Fruit fly (Drosophila melanogaster) whole organism, adult: ENCODE data around the gene shep.

ENCODE experiments used
- CG11617 ChIP-seq: fragments of 200-800 bp; sonication (Bioruptor generic); optimal IDR thresholded peaks from 2 replicates; lab custom pipeline; 2017; ENCODE audit warnings: mild to moderate bottlenecking, missing biosample characterization, missing genetic modification reagents, missing genetic modification characterization
- CG12768 ChIP-seq: fragments of 200-800 bp; sonication (Bioruptor generic); optimal IDR thresholded peaks from 2 replicates; lab custom pipeline; 2017; ENCODE audit warnings: missing biosample characterization, missing genetic modification characterization, mild to moderate bottlenecking, moderate library complexity, missing genetic modification reagents
- CG14711 ChIP-seq: fragments of 200-800 bp; sonication (Bioruptor generic); optimal IDR thresholded peaks from 2 replicates; lab custom pipeline; 2018; ENCODE audit warnings: missing biosample characterization, mild to moderate bottlenecking, missing genetic modification characterization, moderate library complexity
- CG1620 ChIP-seq: fragments of 200-800 bp; sonication (Bioruptor generic); optimal IDR thresholded peaks from 2 replicates; lab custom pipeline; 2016; ENCODE audit warnings: missing biosample characterization, missing genetic modification characterization
- CG33017 ChIP-seq: fragments of 200-800 bp; sonication (Bioruptor generic); optimal IDR thresholded peaks from 2 replicates; lab custom pipeline; 2018; ENCODE audit warnings: missing biosample characterization, mild to moderate bottlenecking, missing genetic modification characterization, moderate library complexity
- CG5204 ChIP-seq: fragments of 200-800 bp; sonication (Bioruptor generic); optimal IDR thresholded peaks from 2 replicates; lab custom pipeline; 2016; ENCODE audit warnings: missing biosample characterization, missing genetic modification characterization
- CG7045 ChIP-seq: fragments of 200-800 bp; sonication (Bioruptor generic); optimal IDR thresholded peaks from 2 replicates; lab custom pipeline; 2017; ENCODE audit warnings: missing biosample characterization, mild to moderate bottlenecking, missing genetic modification characterization
- CG7101 ChIP-seq: fragments of 200-800 bp; sonication (Bioruptor generic); optimal IDR thresholded peaks from 2 replicates; lab custom pipeline; 2018; ENCODE audit warnings: missing biosample characterization, mild to moderate bottlenecking, missing genetic modification characterization, moderate library complexity
- Clk ChIP-seq: fragments of 200-800 bp; sonication (Bioruptor generic); optimal IDR thresholded peaks from 2 replicates; lab custom pipeline; 2017; ENCODE audit warnings: missing biosample characterization, missing genetic modification characterization
- Crg-1 ChIP-seq: fragments of 200-800 bp; sonication (Bioruptor generic); optimal IDR thresholded peaks from 2 replicates; lab custom pipeline; 2016; ENCODE audit warnings: missing biosample characterization, missing genetic modification characterization
- Hr96 ChIP-seq: fragments of 200-800 bp; sonication (Bioruptor generic); optimal IDR thresholded peaks from 2 replicates; lab custom pipeline; 2016; ENCODE audit warnings: missing biosample characterization, missing genetic modification characterization
- Mnt ChIP-seq: fragments of 200-800 bp; sonication (Bioruptor generic); optimal IDR thresholded peaks from 2 replicates; lab custom pipeline; 2016; ENCODE audit warnings: missing biosample characterization, mild to moderate bottlenecking, missing genetic modification characterization
- bab1 ChIP-seq: fragments of 200-800 bp; sonication (Bioruptor generic); optimal IDR thresholded peaks from 3 replicates; lab custom pipeline; 2019; ENCODE audit warnings: missing biosample characterization, mild to moderate bottlenecking, missing genetic modification characterization, moderate library complexity
- cic ChIP-seq: fragments of 200-800 bp; sonication (Bioruptor generic); optimal IDR thresholded peaks from 2 replicates; lab custom pipeline; 2017; ENCODE audit warnings: missing biosample characterization, mild to moderate bottlenecking, missing genetic modification characterization, moderate library complexity
- cnc ChIP-seq, 2 experiments: fragments of >200 bp; optimal IDR thresholded peaks; 2 replicates each; lab custom pipeline; 2017
- kay ChIP-seq: fragments of 200-800 bp; sonication (Bioruptor generic); peaks from one replicate; lab custom pipeline; 2016; ENCODE audit warnings: missing biosample characterization, missing genetic modification characterization, borderline replicate concordance
- ovo ChIP-seq: fragments of 200-800 bp; sonication (Bioruptor generic); optimal IDR thresholded peaks from 2 replicates; lab custom pipeline; 2016; ENCODE audit warnings: missing biosample characterization, missing genetic modification characterization
- pad ChIP-seq: fragments of 200-800 bp; sonication (Bioruptor generic); optimal IDR thresholded peaks from 3 replicates; lab custom pipeline; 2017; ENCODE audit warnings: missing biosample characterization, missing genetic modification characterization, mild to moderate bottlenecking, moderate library complexity, missing genetic modification reagents
- tj ChIP-seq: fragments of 200-800 bp; sonication (Bioruptor generic); optimal IDR thresholded peaks from 3 replicates; lab custom pipeline; 2017; ENCODE audit warnings: missing biosample characterization, mild to moderate bottlenecking, missing genetic modification characterization, moderate library complexity
- toe ChIP-seq: fragments of 200-800 bp; sonication (Bioruptor generic); optimal IDR thresholded peaks from 2 replicates; lab custom pipeline; 2016; ENCODE audit warnings: missing biosample characterization, missing genetic modification characterization

shep gene

DNA sequence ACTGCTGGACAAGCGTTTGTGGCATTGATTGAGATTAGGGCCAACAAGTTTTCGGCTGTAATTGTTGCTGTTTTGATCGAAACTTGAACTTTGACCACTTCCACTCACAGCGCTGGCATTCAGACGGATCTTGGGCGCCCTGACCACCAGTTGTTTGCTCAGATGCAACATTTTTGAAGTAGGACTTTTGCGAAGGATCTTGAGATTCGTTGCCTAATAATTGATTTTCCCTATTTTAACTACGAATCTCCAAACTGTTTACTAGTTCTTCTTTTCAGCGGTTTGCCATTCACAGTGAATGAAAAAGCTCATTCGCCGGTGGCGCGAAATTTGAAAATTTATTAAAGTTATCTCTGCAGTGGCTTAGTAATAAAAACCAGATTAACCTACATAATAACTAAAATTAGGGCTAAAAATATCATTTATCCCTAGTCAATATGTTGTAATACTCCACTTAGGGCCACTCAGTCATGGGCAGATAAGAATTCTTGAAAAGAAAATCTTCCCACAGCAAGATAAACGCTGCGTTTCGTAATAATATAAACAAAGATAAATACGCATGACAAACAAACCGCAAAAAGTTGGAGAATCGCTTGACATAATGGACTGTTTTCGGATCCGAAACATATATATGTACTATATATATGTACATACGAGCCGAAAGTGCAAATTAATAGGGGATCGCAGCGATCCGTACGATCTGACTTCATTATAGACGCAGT is 136.2 kb downstream of the shep start, which contains the start of the genes Dhrs4 and Gdap1:
Gene Dhrs4, minus strand, starts transcription at position 267 of the 722 bp plus-strand sequence.
Gene Gdap1, plus strand, starts transcription at position 574 of the 722 bp plus-strand sequence.
- TF ChIP-seq cic (GFP tag; lab: Kevin White, UChicago) (no peak), kay (GFP tag; lab: Kevin White, UChicago) (no peak), CG12768 (GFP tag; lab: Kevin White, UChicago) (peak; percentile 39), Clk (GFP tag; lab: Kevin White, UChicago) (no peak), CG5204 (no peak), CG7101 (tag; lab: Kevin White, UChicago) (no peak), ovo (GFP tag; lab: Kevin White, UChicago) (no peak), Hr96 (GFP tag; lab: Kevin White, UChicago) (no peak), toe (GFP tag; lab: Kevin White, UChicago) (no peak), bab1 (GFP tag; lab: Kevin White, UChicago) (no peak), CG7045 (GFP tag; lab: Kevin White, UChicago) (no peak), cnc (optimal IDR thresholded peaks at IDR 0.05; lab: Kevin White, UChicago) (no peak), tj (GFP tag; lab: Kevin White, UChicago) (peak; percentile 10), CG1620 (GFP tag; lab: Kevin White, UChicago) (no peak)

DNA sequence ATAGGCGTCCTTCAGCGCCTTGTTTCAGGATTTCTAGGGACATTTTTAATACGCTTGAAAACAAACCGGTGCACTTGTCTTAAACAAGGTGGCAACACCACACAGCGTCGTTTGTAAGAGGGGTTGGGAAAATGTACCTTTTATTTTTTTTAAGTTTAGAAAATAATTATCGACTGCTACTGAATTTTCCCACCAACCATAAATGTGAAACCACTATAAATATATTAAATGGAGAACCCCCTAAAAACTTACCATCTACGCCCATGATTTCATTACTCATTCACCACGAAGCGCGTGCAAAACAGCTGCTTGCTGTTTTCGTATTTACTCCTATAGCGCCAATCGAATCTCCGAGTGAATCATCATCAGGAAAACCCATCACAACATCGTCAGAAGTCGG is 138.4 kb downstream of the shep start, which contains the start of the genes Tcs5 and CHMP2B:
Gene Tcs5, minus strand, starts transcription at position 84 of the 400 bp plus-strand sequence.
Gene CHMP2B, plus strand, starts transcription at position 308 of the 400 bp plus-strand sequence.
- TF ChIP-seq CG11617 (GFP tag; lab: Kevin White, UChicago) (peak; percentile 99), ovo (GFP tag; lab: Kevin White, UChicago) (peak; percentile 99), bab1 (GFP tag; lab: Kevin White, UChicago) (peak; percentile 100), cic (GFP tag; lab: Kevin White, UChicago) (peak; percentile 93), CG7101 (tag; lab: Kevin White, UChicago) (peak; percentile 100), CG12768 (GFP tag; lab: Kevin White, UChicago) (peak; percentile 100), Clk (GFP tag; lab: Kevin White, UChicago) (peak; percentile 100), Crg-1 (peak; percentile 100), toe (GFP tag; lab: Kevin White, UChicago) (peak; percentile 100), CG14711 (tag; lab: Kevin White, UChicago) (peak; percentile 99), CG7045 (GFP tag; lab: Kevin White, UChicago) (peak; percentile 100), CG5204 (peak; percentile 100), Hr96 (GFP tag; lab: Kevin White, UChicago) (peak; percentile 100), pad (GFP tag; lab: Kevin White, UChicago) (peak; percentile 96), cnc (optimal IDR thresholded peaks at IDR 0.05; lab: Kevin White, UChicago) (no peak), Mnt (peak; percentile 99), CG1620 (GFP tag; lab: Kevin White, UChicago) (peak; percentile 100), kay (GFP tag; lab: Kevin White, UChicago) (no peak), tj (GFP tag; lab: Kevin White, UChicago) (peak; percentile 96), CG33017 (tag; lab: Kevin White, UChicago) (peak; percentile 100)

DNA sequence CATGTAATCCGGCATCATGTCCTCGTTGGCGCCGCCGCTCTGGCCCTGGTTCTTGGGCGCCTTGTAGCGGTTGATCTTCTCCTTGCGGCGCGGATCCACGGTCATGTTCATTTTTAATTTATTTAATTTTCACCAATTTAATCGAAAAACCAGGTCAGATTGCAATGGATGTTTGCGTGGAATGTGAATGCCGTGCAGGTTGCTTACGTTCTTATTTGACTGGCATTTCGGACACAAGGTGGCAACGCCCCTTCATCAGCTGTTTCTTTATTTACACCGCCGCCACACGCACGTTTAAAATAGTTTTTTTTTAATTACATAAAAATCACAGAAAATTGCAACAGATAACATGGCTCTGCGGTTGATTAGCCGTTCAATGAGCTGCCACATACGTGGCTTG is 141.6 kb downstream of the shep start, which contains the start of the genes CG10674 and CG4611:
Gene CG10674, minus strand, starts transcription at position 170 of the 400 bp plus-strand sequence.
Gene CG4611, plus strand, starts transcription at position 254 of the 400 bp plus-strand sequence.
- TF ChIP-seq CG33017 (tag; lab: Kevin White, UChicago) (no peak), pad (GFP tag; lab: Kevin White, UChicago) (no peak), CG14711 (tag; lab: Kevin White, UChicago) (no peak), CG5204 (no peak), bab1 (GFP tag; lab: Kevin White, UChicago) (peak; percentile 30), CG7045 (GFP tag; lab: Kevin White, UChicago) (no peak), CG7101 (tag; lab: Kevin White, UChicago) (no peak), CG1620 (GFP tag; lab: Kevin White, UChicago) (no peak), Mnt (peak; percentile 73), kay (GFP tag; lab: Kevin White, UChicago) (no peak), toe (GFP tag; lab: Kevin White, UChicago) (no peak), cic (GFP tag; lab: Kevin White, UChicago) (no peak), CG11617 (GFP tag; lab: Kevin White, UChicago) (peak; percentile 10)

DNA sequence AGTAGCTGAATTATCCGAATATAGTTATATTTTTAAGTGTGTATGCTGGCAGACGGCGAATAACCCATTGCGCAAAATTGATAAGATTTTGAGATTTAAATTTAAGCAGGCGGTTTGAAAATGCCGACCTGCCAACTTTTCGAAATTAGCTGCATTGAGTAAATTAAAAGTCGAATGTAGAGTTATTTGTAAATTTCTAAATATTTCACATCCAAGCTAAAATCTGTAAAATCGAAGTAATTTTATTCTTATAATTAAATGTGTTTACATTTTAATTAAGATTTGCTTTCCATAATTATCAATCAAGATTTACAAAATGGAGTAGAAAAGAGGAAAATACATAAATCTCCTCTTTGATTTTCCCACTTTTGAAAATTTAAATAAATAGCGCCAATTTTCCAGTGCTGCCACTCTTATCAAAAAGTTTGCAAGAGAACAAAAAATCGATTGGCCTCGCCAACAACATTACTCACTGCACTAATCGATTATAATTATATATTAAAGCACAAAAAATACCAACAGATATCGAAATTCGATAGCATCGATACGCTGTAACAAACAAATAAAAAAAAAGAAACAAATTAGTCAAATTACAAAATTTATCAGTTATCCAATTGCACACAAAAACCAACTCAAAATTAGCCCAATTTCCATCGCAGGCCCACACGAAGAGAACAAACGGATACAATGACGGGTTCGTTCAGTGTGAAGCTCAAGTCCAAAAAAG is 143.9 kb downstream of the shep start, which contains the start of gene Yod1:
Gene Yod1, plus strand, starts transcription at position 168 of the 727 bp plus-strand sequence.
- TF ChIP-seq kay (GFP tag; lab: Kevin White, UChicago) (peak; percentile 82), toe (GFP tag; lab: Kevin White, UChicago) (peak; percentile 47), CG5204 (no peak), CG12768 (GFP tag; lab: Kevin White, UChicago) (no peak), CG14711 (tag; lab: Kevin White, UChicago) (peak; percentile 4), bab1 (GFP tag; lab: Kevin White, UChicago) (peak; percentile 33), CG33017 (tag; lab: Kevin White, UChicago) (no peak), ovo (GFP tag; lab: Kevin White, UChicago) (no peak), cnc (optimal IDR thresholded peaks at IDR 0.05; lab: Kevin White, UChicago) (no peak), Crg-1 (no peak), CG11617 (GFP tag; lab: Kevin White, UChicago) (no peak), Mnt (no peak), cic (GFP tag; lab: Kevin White, UChicago) (peak; percentile 35), tj (GFP tag; lab: Kevin White, UChicago) (peak; percentile 6), Hr96 (GFP tag; lab: Kevin White, UChicago) (no peak), CG7045 (GFP tag; lab: Kevin White, UChicago) (no peak), CG7101 (tag; lab: Kevin White, UChicago) (no peak), pad (GFP tag; lab: Kevin White, UChicago) (no peak), Clk (GFP tag; lab: Kevin White, UChicago) (no peak), CG1620 (GFP tag; lab: Kevin White, UChicago) (no peak)
